Fruit fly (Drosophila melanogaster) whole organism, embryonic: ENCODE data around the gene CG32984.

Source experiments
- ATbp ChIP-seq: fragments of 200-800 bp; sonication (Bioruptor generic); optimal IDR thresholded peaks from 2 replicates; lab custom pipeline; 2017; ENCODE audit warnings: missing biosample characterization, mild to moderate bottlenecking, missing genetic modification characterization, missing genetic modification reagents
- Abd-B ChIP-seq: fragments of 200-800 bp; sonication (Bioruptor generic); optimal IDR thresholded peaks from 2 replicates; lab custom pipeline; 2018; ENCODE audit warnings: missing biosample characterization, mild to moderate bottlenecking, missing genetic modification characterization, moderate library complexity
- CG11398 ChIP-seq: fragments of 200-800 bp; sonication (Bioruptor generic); optimal IDR thresholded peaks from 2 replicates; lab custom pipeline; 2016; ENCODE audit warnings: missing biosample characterization, missing genetic modification characterization
- CG12155 ChIP-seq: fragments of 200-800 bp; sonication (Bioruptor generic); optimal IDR thresholded peaks from 3 replicates; lab custom pipeline; 2016; ENCODE audit warnings: missing biosample characterization, missing genetic modification characterization
- CG12391 ChIP-seq: fragments of 200-800 bp; sonication (Bioruptor generic); optimal IDR thresholded peaks from 3 replicates; lab custom pipeline; 2018; ENCODE audit warnings: missing biosample characterization, mild to moderate bottlenecking, missing genetic modification characterization, moderate library complexity
- CG12659 ChIP-seq: fragments of 200-800 bp; sonication (Bioruptor generic); optimal IDR thresholded peaks from 3 replicates; lab custom pipeline; 2017; ENCODE audit warnings: mild to moderate bottlenecking, missing biosample characterization, missing genetic modification reagents, missing genetic modification characterization
- CG13287 ChIP-seq: fragments of 200-800 bp; sonication (Bioruptor generic); IDR thresholded peaks from 2 replicates; pipeline ENCODE4 v1.3.6; 2022; ENCODE audit warnings: missing biosample characterization, missing genetic modification characterization; ENCODE audit not compliant: partially characterized antibody
- CG1602 ChIP-seq: fragments of 200-800 bp; sonication (Bioruptor generic); optimal IDR thresholded peaks from 3 replicates; lab custom pipeline; 2016; ENCODE audit warnings: missing biosample characterization, missing genetic modification characterization
- CG1603 ChIP-seq: fragments of 200-800 bp; sonication (Bioruptor generic); optimal IDR thresholded peaks from 2 replicates; lab custom pipeline; 2019; ENCODE audit warnings: missing biosample characterization, mild to moderate bottlenecking, missing genetic modification characterization, moderate library complexity
- CG1647 ChIP-seq: fragments of 200-800 bp; sonication (Bioruptor generic); optimal IDR thresholded peaks from 3 replicates; lab custom pipeline; 2016; ENCODE audit warnings: missing biosample characterization, missing genetic modification characterization
- CG16815 ChIP-seq: fragments of 200-800 bp; sonication (Bioruptor generic); optimal IDR thresholded peaks from 3 replicates; lab custom pipeline; 2017; ENCODE audit warnings: missing biosample characterization, mild to moderate bottlenecking, missing genetic modification characterization
- CG17829 ChIP-seq: fragments of 200-800 bp; optimal IDR thresholded peaks from 2 replicates; lab custom pipeline; 2019; ENCODE audit warnings: missing biosample characterization, mild to moderate bottlenecking, missing genetic modification characterization, moderate library complexity
- CG31441 ChIP-seq: fragments of 200-800 bp; sonication (Bioruptor generic); IDR thresholded peaks from 2 replicates; pipeline ENCODE4 v1.3.6; 2022; ENCODE audit warnings: missing biosample characterization, missing genetic modification characterization
- CG3726 ChIP-seq: fragments of 200-800 bp; sonication (Bioruptor generic); IDR thresholded peaks from 3 replicates; pipeline ENCODE4, ENCODE4 v1.3.6; 2022; ENCODE audit warnings: missing biosample characterization, missing genetic modification characterization
- CG4360 ChIP-seq: fragments of 200-800 bp; sonication (Bioruptor generic); IDR thresholded peaks from 2 replicates; pipeline ENCODE4 v1.3.6; 2022; ENCODE audit warnings: missing biosample characterization, missing genetic modification characterization
- CG4820 ChIP-seq: fragments of 200-800 bp; sonication (Bioruptor generic); optimal IDR thresholded peaks from 3 replicates; lab custom pipeline; 2016; ENCODE audit warnings: missing biosample characterization, missing genetic modification characterization
- CG5180 ChIP-seq: fragments of 200-800 bp; sonication (Bioruptor generic); optimal IDR thresholded peaks from 3 replicates; lab custom pipeline; 2017; ENCODE audit warnings: missing biosample characterization, missing genetic modification characterization, mild to moderate bottlenecking, moderate library complexity, missing genetic modification reagents
- CG5245 ChIP-seq: fragments of 200-800 bp; sonication (Bioruptor generic); optimal IDR thresholded peaks from 3 replicates; lab custom pipeline; 2016; ENCODE audit warnings: missing biosample characterization, missing genetic modification characterization
- CG7357 ChIP-seq: fragments of 200-800 bp; sonication (Bioruptor generic); IDR thresholded peaks from 3 replicates; pipeline ENCODE4 v1.3.6; 2022; ENCODE audit warnings: missing biosample characterization, missing genetic modification characterization
- CrebB ChIP-seq: fragments of 200-800 bp; sonication (Bioruptor generic); optimal IDR thresholded peaks from 3 replicates; lab custom pipeline; 2018; ENCODE audit warnings: missing biosample characterization, mild to moderate bottlenecking, missing genetic modification characterization
- Dll ChIP-seq: fragments of 200-800 bp; sonication (Bioruptor generic); IDR thresholded peaks from 4 replicates; pipeline ENCODE4 v1.3.6; 2022; ENCODE audit warnings: missing biosample characterization, missing genetic modification characterization; ENCODE audit not compliant: partially characterized antibody
- Dp ChIP-seq: fragments of 200-800 bp; sonication (Bioruptor generic); optimal IDR thresholded peaks from 2 replicates; lab custom pipeline; 2018; ENCODE audit warnings: missing biosample characterization, mild to moderate bottlenecking, missing genetic modification characterization, moderate library complexity
- Dref ChIP-seq: fragments of 200-800 bp; sonication (Bioruptor generic); IDR thresholded peaks from 2 replicates; pipeline ENCODE4 v1.3.6; 2022; ENCODE audit warnings: missing biosample characterization, missing genetic modification characterization
- ERR ChIP-seq: fragments of 200-800 bp; sonication (Bioruptor generic); optimal IDR thresholded peaks from 2 replicates; lab custom pipeline; 2016; ENCODE audit warnings: missing biosample characterization, missing genetic modification characterization
- Elba2 ChIP-seq: fragments of 200-800 bp; sonication (Bioruptor generic); optimal IDR thresholded peaks from 3 replicates; lab custom pipeline; 2016; ENCODE audit warnings: missing biosample characterization, missing genetic modification characterization
- Fer3 ChIP-seq: fragments of 200-800 bp; sonication (Bioruptor generic); optimal IDR thresholded peaks from 2 replicates; lab custom pipeline; 2018; ENCODE audit warnings: missing biosample characterization, mild to moderate bottlenecking, missing genetic modification characterization, moderate library complexity
- HLHmδ ChIP-seq: fragments of 200-800 bp; sonication (Bioruptor generic); optimal IDR thresholded peaks from 2 replicates; lab custom pipeline; 2018; ENCODE audit warnings: missing biosample characterization, mild to moderate bottlenecking, missing genetic modification characterization, moderate library complexity
- HmgD ChIP-seq: fragments of 200-800 bp; sonication (Bioruptor generic); optimal IDR thresholded peaks from 3 replicates; lab custom pipeline; 2016; ENCODE audit warnings: missing biosample characterization, missing genetic modification characterization
- Mad ChIP-seq: fragments of 200-800 bp; sonication (Bioruptor generic); optimal IDR thresholded peaks from 2 replicates; lab custom pipeline; 2016; ENCODE audit warnings: missing biosample characterization, missing genetic modification characterization
- croc ChIP-seq: fragments of 200-800 bp; sonication (Bioruptor generic); conservative IDR thresholded peaks from 3 replicates; pipeline ENCODE4 v1.3.6; 2022; ENCODE audit warnings: missing biosample characterization, missing genetic modification characterization
- crp ChIP-seq, 2 experiments: fragments of 200-800 bp; sonication (Bioruptor generic); optimal IDR thresholded peaks; 2 replicates in 1 of 2; 3 replicates in 1 of 2; lab custom pipeline; 2017; ENCODE audit warnings: missing biosample characterization in 2 of 2, missing genetic modification characterization in 2 of 2, mild to moderate bottlenecking in 1 of 2, moderate library complexity in 1 of 2
- eve ChIP-seq, 2 experiments: fragments of >200 bp; optimal IDR thresholded peaks; 2 replicates each; lab custom pipeline; 2017; ENCODE audit warnings: missing biosample characterization in 2 of 2, missing genetic modification characterization in 2 of 2
- fd96Cb ChIP-seq: fragments of 200-800 bp; sonication (Bioruptor generic); optimal IDR thresholded peaks from 2 replicates; lab custom pipeline; 2018; ENCODE audit warnings: missing biosample characterization, mild to moderate bottlenecking, missing genetic modification characterization, moderate library complexity
- grau ChIP-seq: fragments of 200-800 bp; optimal IDR thresholded peaks from 3 replicates; lab custom pipeline; 2019; ENCODE audit warnings: missing biosample characterization, mild to moderate bottlenecking, missing genetic modification characterization, moderate library complexity
- odd ChIP-seq: fragments of 200-800 bp; sonication (Bioruptor generic); optimal IDR thresholded peaks from 2 replicates; lab custom pipeline; 2017; ENCODE audit warnings: missing biosample characterization, mild to moderate bottlenecking, missing genetic modification characterization
- org-1 ChIP-seq: fragments of 200-800 bp; sonication (Bioruptor generic); optimal IDR thresholded peaks from 2 replicates; lab custom pipeline; 2017; ENCODE audit warnings: missing biosample characterization, missing genetic modification characterization
- pb ChIP-seq: fragments of 200-800 bp; sonication (Bioruptor generic); optimal IDR thresholded peaks from 3 replicates; lab custom pipeline; 2016; ENCODE audit warnings: missing biosample characterization, missing genetic modification characterization
- pfk ChIP-seq: fragments of 200-800 bp; sonication (Bioruptor generic); optimal IDR thresholded peaks from 2 replicates; lab custom pipeline; 2018; ENCODE audit warnings: missing biosample characterization, mild to moderate bottlenecking, missing genetic modification characterization, moderate library complexity
- sc ChIP-seq, 3 experiments: fragments of >200 bp in 2 of 3; fragments of 200-800 bp in 1 of 3; sonication (Bioruptor generic) in 1 of 3; optimal IDR thresholded peaks; 2 replicates in 2 of 3; 3 replicates in 1 of 3; lab custom pipeline; 2017; ENCODE audit warnings: mild to moderate bottlenecking in 1 of 3, missing biosample characterization in 1 of 3, missing genetic modification characterization in 1 of 3, missing genetic modification reagents in 1 of 3
- sim ChIP-seq: fragments of 200-800 bp; sonication (Bioruptor generic); IDR thresholded peaks from 2 replicates; pipeline ENCODE4 v1.3.6; 2022; ENCODE audit warnings: missing biosample characterization, missing genetic modification characterization
- slbo ChIP-seq: fragments of 200-800 bp; sonication (Bioruptor generic); IDR thresholded peaks from 2 replicates; pipeline ENCODE4 v1.3.6; 2022; ENCODE audit warnings: missing biosample characterization, missing genetic modification characterization
- so ChIP-seq: fragments of 200-800 bp; sonication (Bioruptor generic); IDR thresholded peaks from 3 replicates; pipeline ENCODE4 v1.3.6; 2022; ENCODE audit warnings: missing biosample characterization, missing genetic modification characterization
- ssp ChIP-seq: fragments of 200-800 bp; sonication (Bioruptor generic); IDR thresholded peaks from 2 replicates; pipeline ENCODE4 v1.3.6; 2022; ENCODE audit warnings: missing biosample characterization, missing genetic modification characterization
- stwl ChIP-seq: fragments of 200-800 bp; sonication (Bioruptor generic); optimal IDR thresholded peaks from 3 replicates; lab custom pipeline; 2018; ENCODE audit warnings: missing biosample characterization, mild to moderate bottlenecking, missing genetic modification characterization, moderate library complexity
- tgo ChIP-seq: fragments of 200-800 bp; sonication (Bioruptor generic); IDR thresholded peaks from 3 replicates; pipeline ENCODE4 v1.3.6; 2022; ENCODE audit warnings: missing biosample characterization, missing genetic modification characterization
- tin ChIP-seq: fragments of 200-800 bp; sonication (Bioruptor generic); optimal IDR thresholded peaks from 3 replicates; lab custom pipeline; 2016; ENCODE audit warnings: missing biosample characterization, missing genetic modification characterization

Gene CG32984

dm6 chr2L:8951184-8951934 lies 13.4 kb upstream of the CG32984 start, which contains the start of gene C1GalTA (continued):
- TF ChIP-seq CG5180, result peak; percentile 90
- peak; percentile 100 for TF ChIP-seq CG31441
- peak; percentile 98 for TF ChIP-seq fd96Cb (tag; lab: Kevin White, UChicago)
- peak; percentile 93 for TF ChIP-seq CG12155
- TF ChIP-seq Elba2 (GFP tag; lab: Kevin White, UChicago), result peak; percentile 52
- TF ChIP-seq tin (GFP tag; lab: Kevin White, UChicago), result peak; percentile 92
- peak; percentile 95 for TF ChIP-seq slbo
- TF ChIP-seq Abd-B (GFP tag; lab: Kevin White, UChicago), result peak; percentile 97
- TF ChIP-seq CG16815 (GFP tag; lab: Kevin White, UChicago), result peak; percentile 94
- TF ChIP-seq CG4360 (GFP tag; lab: Robert Waterston, UW), result peak; percentile 62; the same call in 1 of the 2 replicates
- no peak for TF ChIP-seq HLHmδ
- peak; percentile 96 for TF ChIP-seq croc (GFP tag; lab: Robert Waterston, UW)

dm6 chr2L:8952194-8953037 lies 12.3 kb upstream of the CG32984 start:
- TF ChIP-seq CG13287 (GFP tag; lab: Robert Waterston, UW) (peak; percentile 46; the same call in 1 of the 2 replicates), Dll (no peak), ATbp (GFP tag; lab: Kevin White, UChicago) (peak; percentile 14), org-1 (GFP tag; lab: Kevin White, UChicago) (peak; percentile 19), CG12659 (GFP tag; lab: Kevin White, UChicago) (peak; percentile 33), pfk (GFP tag; lab: Kevin White, UChicago) (no peak), HmgD (GFP tag; lab: Kevin White, UChicago) (peak; percentile 49), CG7357 (GFP tag; lab: Robert Waterston, UW) (no peak), CG4820 (GFP tag; lab: Kevin White, UChicago) (peak; percentile 14), grau (tag; lab: Kevin White, UChicago) (peak; percentile 47), tgo (GFP tag; lab: Robert Waterston, UW) (peak; percentile 52; the same call in 2 of the 3 replicates), Mad (peak; percentile 1), so (no peak), pb (GFP tag; lab: Kevin White, UChicago) (no peak), CG1602 (GFP tag; lab: Kevin White, UChicago) (peak; percentile 4), CG17829 (tag; lab: Kevin White, UChicago) (peak; percentile 14), stwl (tag; lab: Kevin White, UChicago) (peak; percentile 87), Fer3 (tag; lab: Kevin White, UChicago) (peak; percentile 23), crp (GFP tag; optimal IDR thresholded peaks at IDR 0.05; lab: Kevin White, UChicago) (no peak), CG1647 (no peak), sim (peak; percentile 20; the same call in 1 of the 2 replicates), CG5245 (GFP tag; lab: Kevin White, UChicago) (no peak), Dref (GFP tag; lab: Robert Waterston, UW) (no peak), CG3726 (GFP tag; lab: Robert Waterston, UW) (no peak), eve (GFP tag; optimal IDR thresholded peaks at IDR 0.05; lab: Kevin White, UChicago) (peak in 1 of 2 experiments; percentile 68), CG1603 (tag; lab: Kevin White, UChicago) (peak; percentile 64), sc (optimal IDR thresholded peaks at IDR 0.05; lab: Kevin White, UChicago) (no peak), sc (GFP tag; optimal IDR thresholded peaks at IDR 0.05; lab: Kevin White, UChicago) (no peak), CG12391 (tag; lab: Kevin White, UChicago) (peak; percentile 12), odd (GFP tag; lab: Kevin White, UChicago) (no peak), CG11398 (peak; percentile 12), ERR (GFP tag; lab: Kevin White, UChicago) (no peak), CrebB (tag; lab: Kevin White, UChicago) (no peak), Dp (GFP tag; lab: Kevin White, UChicago) (peak; percentile 14), ssp (GFP tag; lab: Robert Waterston, UW) (no peak)
